Fruit fly (Drosophila melanogaster): ENCODE data around the gene CG10628.

dm6 chr2L:19800703-19801102 is 42.3 kb upstream of the CG10628 start:
- TF ChIP-seq psq (optimal IDR thresholded peaks at IDR 0.05) (no peak), insv (optimal IDR thresholded peaks at IDR 0.05) (no peak), h (optimal IDR thresholded peaks at IDR 0.05) (no peak)

All from Kc167 (cell line).